Worm (Caenorhabditis elegans) whole organism, L2 larva: ENCODE measurements around the gene ZC239.4.
"Not testable (repeated sequence)": the region's sequence is repeated elsewhere in the genome, so short reads cannot be mapped to it uniquely, and the experiment has no call there.

Source experiments
- C34F6.9 ChIP-seq: fragments of 150-350 bp; optimal IDR thresholded peaks from 2 replicates; lab custom pipeline; 2014; ENCODE audit warnings: missing biosample characterization, missing genetic modification characterization
- F13H6.1 ChIP-seq: sonication (generic microtip); optimal IDR thresholded peaks from 2 replicates; lab custom pipeline; 2016; ENCODE audit warnings: missing genetic modification characterization, missing compliant biosample characterization
- ZK546.5 ChIP-seq: sonication (generic microtip); optimal IDR thresholded peaks from 2 replicates; lab custom pipeline; 2017; ENCODE audit warnings: missing biosample characterization, missing genetic modification characterization
- alr-1 ChIP-seq: fragments of 150-350 bp; optimal IDR thresholded peaks from 2 replicates; lab custom pipeline; 2014; ENCODE audit warnings: missing biosample characterization, missing genetic modification characterization
- aly-2 ChIP-seq: fragments of 150-350 bp; optimal IDR thresholded peaks from 2 replicates; lab custom pipeline; 2014; ENCODE audit warnings: missing biosample characterization, missing genetic modification characterization
- ama-1 ChIP-seq: fragments of 150-350 bp; optimal IDR thresholded peaks from 2 replicates; lab custom pipeline; 2018; ENCODE audit warnings: inconsistent platforms
- blmp-1 ChIP-seq: sonication (generic microtip); optimal IDR thresholded peaks from 2 replicates; lab custom pipeline; 2017; ENCODE audit warnings: missing genetic modification characterization, mild to moderate bottlenecking, missing compliant biosample characterization, antibody characterized with exemption, moderate library complexity; ENCODE audit not compliant: insufficient read depth
- ceh-16 ChIP-seq: fragments of 150-350 bp; optimal IDR thresholded peaks from 2 replicates; lab custom pipeline; 2014; ENCODE audit warnings: missing biosample characterization, missing genetic modification characterization
- crh-2 ChIP-seq: sonication (generic microtip); optimal IDR thresholded peaks from 2 replicates; lab custom pipeline; 2017; ENCODE audit warnings: missing biosample characterization, missing genetic modification characterization
- dmd-4 ChIP-seq: sonication (generic microtip); optimal IDR thresholded peaks from 2 replicates; lab custom pipeline; 2017; ENCODE audit warnings: missing biosample characterization, missing genetic modification characterization
- egl-27 ChIP-seq: sonication (generic microtip); optimal IDR thresholded peaks from 3 replicates; lab custom pipeline; 2017; ENCODE audit warnings: missing biosample characterization, missing genetic modification reagents, missing genetic modification characterization
- elt-3 ChIP-seq: sonication (generic microtip); optimal IDR thresholded peaks from 2 replicates; lab custom pipeline; 2017; ENCODE audit warnings: missing biosample characterization, missing genetic modification characterization
- fos-1 ChIP-seq: fragments of 150-350 bp; optimal IDR thresholded peaks from 2 replicates; lab custom pipeline; 2014; ENCODE audit warnings: missing biosample characterization, missing genetic modification characterization
- gmeb-1 ChIP-seq: fragments of 150-350 bp; optimal IDR thresholded peaks from 2 replicates; lab custom pipeline; 2014; ENCODE audit warnings: missing biosample characterization, missing genetic modification characterization
- lin-39 ChIP-seq: fragments of 150-350 bp; optimal IDR thresholded peaks from 2 replicates; lab custom pipeline; 2014; ENCODE audit warnings: missing biosample characterization, missing genetic modification reagents, missing genetic modification characterization
- lsy-2 ChIP-seq, 2 experiments: fragments of 150-350 bp in 1 of 2; sonication (generic microtip) in 1 of 2; optimal IDR thresholded peaks; 2 replicates each; lab custom pipeline; 2014 to 2017; ENCODE audit warnings: missing biosample characterization in 2 of 2, missing genetic modification characterization in 2 of 2
- mab-5 ChIP-seq: fragments of 150-350 bp; optimal IDR thresholded peaks from 2 replicates; lab custom pipeline; 2014; ENCODE audit warnings: missing biosample characterization, missing genetic modification characterization
- mbf-1 ChIP-seq: sonication (generic microtip); optimal IDR thresholded peaks from 2 replicates; lab custom pipeline; 2017; ENCODE audit warnings: missing biosample characterization, missing genetic modification characterization
- nhr-10 ChIP-seq: sonication (generic microtip); optimal IDR thresholded peaks from 2 replicates; lab custom pipeline; 2017; ENCODE audit warnings: missing biosample characterization, missing genetic modification characterization
- nhr-11 ChIP-seq: fragments of 150-350 bp; optimal IDR thresholded peaks from 2 replicates; lab custom pipeline; 2014; ENCODE audit warnings: missing biosample characterization, missing genetic modification characterization
- nhr-12 ChIP-seq: fragments of 150-350 bp; optimal IDR thresholded peaks from 2 replicates; lab custom pipeline; 2014; ENCODE audit warnings: missing biosample characterization, missing genetic modification characterization
- nhr-129 ChIP-seq: fragments of 150-350 bp; optimal IDR thresholded peaks from 2 replicates; lab custom pipeline; 2014; ENCODE audit warnings: missing biosample characterization, missing genetic modification characterization
- nhr-237 ChIP-seq: fragments of 150-350 bp; optimal IDR thresholded peaks from 2 replicates; lab custom pipeline; 2014; ENCODE audit warnings: missing biosample characterization, missing genetic modification characterization
- nhr-6 ChIP-seq: fragments of 150-350 bp; optimal IDR thresholded peaks from 2 replicates; lab custom pipeline; 2014; ENCODE audit warnings: missing biosample characterization, missing genetic modification characterization
- nhr-77 ChIP-seq: fragments of 150-350 bp; optimal IDR thresholded peaks from 2 replicates; lab custom pipeline; 2014; ENCODE audit warnings: missing biosample characterization, missing genetic modification characterization
- sem-4 ChIP-seq: fragments of 150-350 bp; optimal IDR thresholded peaks from 2 replicates; lab custom pipeline; 2014; ENCODE audit warnings: missing biosample characterization, missing genetic modification reagents, missing genetic modification characterization
- sma-3 ChIP-seq: sonication (generic microtip); optimal IDR thresholded peaks from 2 replicates; lab custom pipeline; 2016; ENCODE audit warnings: missing genetic modification reagents, missing genetic modification characterization, missing compliant biosample characterization
- sma-9 ChIP-seq, 2 experiments: fragments of 150-350 bp in 1 of 2; sonication (generic microtip) in 1 of 2; optimal IDR thresholded peaks; 2 replicates each; lab custom pipeline; 2014 to 2016; ENCODE audit warnings: missing genetic modification characterization in 2 of 2, mild to moderate bottlenecking in 1 of 2, missing biosample characterization in 1 of 2, missing compliant biosample characterization in 1 of 2, missing genetic modification reagents in 1 of 2, moderate library complexity in 1 of 2
- unc-39 ChIP-seq: fragments of 150-350 bp; optimal IDR thresholded peaks from 2 replicates; lab custom pipeline; 2014; ENCODE audit warnings: missing biosample characterization, missing genetic modification characterization
- unc-55 ChIP-seq: fragments of 150-350 bp; sonication (generic microtip); optimal IDR thresholded peaks from 3 replicates; lab custom pipeline; 2014; ENCODE audit warnings: missing biosample characterization, missing genetic modification reagents, missing genetic modification characterization
- ztf-1 ChIP-seq: fragments of 200-800 bp; sonication (Bioruptor generic); conservative IDR thresholded peaks from 2 replicates; pipeline ENCODE4 v1.3.6; 2022; ENCODE audit warnings: missing genetic modification characterization, missing compliant biosample characterization
- ztf-11 ChIP-seq: sonication (generic microtip); optimal IDR thresholded peaks from 2 replicates; lab custom pipeline; 2017; ENCODE audit warnings: missing biosample characterization, missing genetic modification characterization
- ztf-4 ChIP-seq: fragments of 150-350 bp; optimal IDR thresholded peaks from 2 replicates; lab custom pipeline; 2014; ENCODE audit warnings: missing biosample characterization, missing genetic modification characterization

The ZC239.4 gene

DNA sequence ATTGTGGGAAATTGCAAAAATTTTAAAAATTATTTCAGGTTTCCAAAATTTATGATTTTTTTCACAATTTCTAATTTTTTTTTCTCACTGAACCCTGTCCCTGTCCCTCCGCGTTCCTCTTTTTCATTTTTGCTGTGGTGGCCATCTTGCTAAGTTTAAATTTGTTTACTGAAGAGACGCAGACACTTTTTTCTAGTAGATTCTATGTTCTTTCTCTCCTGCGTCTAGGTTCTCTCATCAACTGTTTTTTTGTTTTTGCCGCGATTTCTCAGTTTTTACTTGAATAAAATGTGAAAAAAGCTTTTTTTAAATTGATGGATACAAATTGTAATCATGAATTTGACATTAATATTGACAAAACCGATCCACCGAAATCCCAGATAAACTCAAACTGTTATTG is 4.7 kb upstream of the ZC239.4 start, which contains the start of gene ZC239.6:
ZC239.6 (plus strand) TSS at position 381 of the 400 bp plus-strand sequence.
- peak; percentile 80 for TF ChIP-seq C34F6.9
- TF ChIP-seq fos-1 (tag; lab: Kevin White, UChicago): peak; percentile 10
- peak; percentile 15 for TF ChIP-seq ama-1 (lab: Kevin White, UChicago)
- TF ChIP-seq unc-55 (GFP tag; lab: Kevin White, UChicago): peak; percentile 43
- TF ChIP-seq lsy-2 (tag; optimal IDR thresholded peaks at IDR 0.05; lab: Kevin White, UChicago): peak in 1 of 2 experiments; percentile 61
- no peak for TF ChIP-seq lin-39

DNA sequence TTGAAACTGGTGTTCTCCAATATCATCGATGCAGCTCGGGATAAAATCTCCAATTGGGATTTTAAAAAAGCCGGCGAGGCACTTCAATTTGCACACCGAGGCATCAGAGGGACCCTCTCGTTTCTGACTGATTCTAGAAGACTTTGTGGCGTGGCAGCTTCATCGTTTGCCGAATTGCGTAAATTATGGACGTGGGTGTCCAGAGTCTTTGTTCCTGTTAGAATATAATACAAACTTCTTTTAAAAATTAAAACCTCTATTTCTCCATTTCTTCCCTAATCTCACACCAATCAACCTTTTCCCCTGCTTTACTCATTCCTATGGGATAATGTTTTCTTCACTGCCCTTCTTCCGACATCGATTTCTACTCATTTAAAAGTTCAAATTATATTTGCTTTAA is 3.6 kb upstream of the ZC239.4 start, which contains the start of gene ZC239.5:
ZC239.5 (plus strand) TSS at position 301 of the 400 bp plus-strand sequence.
- TF ChIP-seq ztf-11 (tag; lab: Kevin White, UChicago): no peak
- TF ChIP-seq sem-4: no peak
- TF ChIP-seq sma-3 (GFP tag; lab: Kevin White, UChicago): no peak
- no peak for TF ChIP-seq ceh-16 (tag; lab: Kevin White, UChicago)
- TF ChIP-seq unc-55 (GFP tag; lab: Kevin White, UChicago): no peak
- no peak for TF ChIP-seq nhr-129
- no peak for TF ChIP-seq nhr-12 (tag; lab: Kevin White, UChicago)
- TF ChIP-seq ZK546.5 (tag; lab: Kevin White, UChicago): no peak
- TF ChIP-seq elt-3 (tag; lab: Kevin White, UChicago): no peak
- no peak for TF ChIP-seq unc-39 (tag; lab: Kevin White, UChicago)
- TF ChIP-seq egl-27 (tag; lab: Kevin White, UChicago): no peak
- TF ChIP-seq mab-5 (tag; lab: Kevin White, UChicago): no peak
- no peak for TF ChIP-seq nhr-11
- no peak for TF ChIP-seq mbf-1 (tag; lab: Kevin White, UChicago)
- TF ChIP-seq ama-1 (lab: Kevin White, UChicago): no peak
- TF ChIP-seq nhr-77: no peak
- no peak for TF ChIP-seq nhr-6 (tag; lab: Kevin White, UChicago)
- TF ChIP-seq crh-2 (tag; lab: Kevin White, UChicago): no peak
- no peak for TF ChIP-seq alr-1
- no peak for TF ChIP-seq gmeb-1 (tag; lab: Kevin White, UChicago)

- not testable (repeated sequence) for TF ChIP-seq ztf-4, dmd-4, fos-1 (tag; lab: Kevin White, UChicago)
Observed at ce11 chrII:3215762-3216161, 1.8 kb downstream of the ZC239.4 start, which contains the start of gene ZC239.3. Gene ZC239.3 (plus strand): TSS chrII:3216062.

ce11 chrII:3220723-3221122 is 6.7 kb downstream of the ZC239.4 start, which contains the start of gene ZC239.22:
Gene ZC239.22 (minus strand): TSS chrII:3220823.
- TF ChIP-seq ZK546.5 (tag; lab: Kevin White, UChicago) (no peak), lsy-2 (tag; optimal IDR thresholded peaks at IDR 0.05; lab: Kevin White, UChicago) (no peak)

DNA sequence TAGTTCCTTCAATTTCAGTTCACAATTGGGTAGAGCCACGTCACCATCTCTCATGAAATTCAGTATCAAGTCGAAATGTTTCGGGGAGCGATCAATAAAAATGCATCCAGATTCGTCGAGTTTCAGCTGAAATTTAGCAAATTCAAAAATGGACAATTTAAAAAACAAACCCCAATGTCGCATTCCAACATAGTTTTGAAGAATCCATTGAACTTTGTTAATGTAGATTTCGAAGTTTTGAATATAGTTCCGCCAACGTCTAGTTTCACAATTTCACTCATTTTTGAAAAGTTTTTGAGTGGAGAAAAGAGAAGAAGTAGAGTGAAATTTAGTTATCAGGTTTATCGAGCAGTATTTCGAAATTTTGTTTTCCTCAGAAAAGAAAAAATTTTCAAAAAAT is 7.7 kb downstream of the ZC239.4 start, which contains the start of gene ZC239.14:
ZC239.14 (minus strand) TSS at position 305 of the 400 bp plus-strand sequence.
- TF ChIP-seq sma-9 (GFP tag; optimal IDR thresholded peaks at IDR 0.05; lab: Kevin White, UChicago) (no peak), sma-9 (tag; optimal IDR thresholded peaks at IDR 0.05; lab: Kevin White, UChicago) (no peak), unc-39 (tag; lab: Kevin White, UChicago) (no peak), nhr-10 (tag; lab: Kevin White, UChicago) (no peak), lin-39 (no peak), ztf-1 (GFP tag; lab: Robert Waterston, UW) (no peak), aly-2 (no peak), F13H6.1 (no peak), nhr-129 (no peak), egl-27 (tag; lab: Kevin White, UChicago) (no peak), unc-55 (GFP tag; lab: Kevin White, UChicago) (no peak), nhr-237 (tag; lab: Kevin White, UChicago) (no peak), blmp-1 (tag; lab: Kevin White, UChicago) (no peak)
- TF ChIP-seq, all 48 proteins: peak for 0
